Fruit fly (Drosophila melanogaster) whole organism, prepupa: Measurements from ENCODE around the gene CG15196.

Experiments
- CG10631 ChIP-seq: fragments of 200-800 bp; sonication (Bioruptor generic); optimal IDR thresholded peaks from 2 replicates; lab custom pipeline; 2016; ENCODE audit warnings: missing biosample characterization, missing genetic modification characterization
- CG10669 ChIP-seq: fragments of 200-800 bp; sonication (Bioruptor generic); optimal IDR thresholded peaks from 3 replicates; lab custom pipeline; 2018; ENCODE audit warnings: missing biosample characterization, mild to moderate bottlenecking, missing genetic modification characterization, moderate library complexity
- CG11762 ChIP-seq: fragments of 200-800 bp; sonication (Bioruptor generic); optimal IDR thresholded peaks from 3 replicates; lab custom pipeline; 2016; ENCODE audit warnings: missing biosample characterization, missing genetic modification characterization; ENCODE audit not compliant: insufficient read depth
- CG11902 ChIP-seq: fragments of 200-800 bp; sonication (Bioruptor generic); optimal IDR thresholded peaks from 3 replicates; lab custom pipeline; 2016; ENCODE audit warnings: missing biosample characterization, missing genetic modification characterization
- CG15336 ChIP-seq: fragments of 200-800 bp; sonication (Bioruptor generic); IDR thresholded peaks from 2 replicates; pipeline ENCODE4 v1.3.6; 2022; ENCODE audit warnings: missing biosample characterization, missing genetic modification characterization
- CG16779 ChIP-seq: fragments of 200-800 bp; sonication (Bioruptor generic); optimal IDR thresholded peaks from 3 replicates; lab custom pipeline; 2017; ENCODE audit warnings: missing biosample characterization, mild to moderate bottlenecking, missing genetic modification characterization
- CG31627 ChIP-seq: fragments of 200-800 bp; sonication (Bioruptor generic); optimal IDR thresholded peaks from 3 replicates; lab custom pipeline; 2016; ENCODE audit warnings: missing biosample characterization, missing genetic modification characterization
- CG32006 ChIP-seq: fragments of 200-800 bp; sonication (Bioruptor generic); optimal IDR thresholded peaks from 3 replicates; lab custom pipeline; 2017; ENCODE audit warnings: missing biosample characterization, mild to moderate bottlenecking, missing genetic modification characterization
- CG3919 ChIP-seq: fragments of 200-800 bp; sonication (Bioruptor generic); optimal IDR thresholded peaks from 3 replicates; lab custom pipeline; 2016; ENCODE audit warnings: missing biosample characterization, missing genetic modification characterization
- CG4318 ChIP-seq: fragments of 200-800 bp; sonication (Bioruptor generic); optimal IDR thresholded peaks from 3 replicates; lab custom pipeline; 2017; ENCODE audit warnings: missing biosample characterization, mild to moderate bottlenecking, missing genetic modification characterization
- CG6163 ChIP-seq: fragments of 200-800 bp; sonication (Bioruptor generic); IDR thresholded peaks from 3 replicates; pipeline ENCODE4 v1.3.6; 2022; ENCODE audit warnings: missing biosample characterization, missing genetic modification characterization
- CG6276 ChIP-seq: fragments of 200-800 bp; sonication (Bioruptor generic); optimal IDR thresholded peaks from 2 replicates; lab custom pipeline; 2017; ENCODE audit warnings: missing biosample characterization, mild to moderate bottlenecking, missing genetic modification characterization
- CG6808 ChIP-seq: fragments of 200-800 bp; sonication (Bioruptor generic); optimal IDR thresholded peaks from 3 replicates; lab custom pipeline; 2017; ENCODE audit warnings: missing biosample characterization, missing genetic modification characterization, mild to moderate bottlenecking, moderate library complexity, missing genetic modification reagents
- CG7368 ChIP-seq: fragments of 200-800 bp; sonication (Bioruptor generic); optimal IDR thresholded peaks from 3 replicates; lab custom pipeline; 2016; ENCODE audit warnings: missing biosample characterization, missing genetic modification characterization
- CG9139 ChIP-seq: fragments of 200-800 bp; sonication (Bioruptor generic); optimal IDR thresholded peaks from 3 replicates; lab custom pipeline; 2017; ENCODE audit warnings: missing biosample characterization, mild to moderate bottlenecking, missing genetic modification characterization
- Eip75B ChIP-seq: fragments of 200-800 bp; sonication (Bioruptor generic); optimal IDR thresholded peaks from 3 replicates; lab custom pipeline; 2016; ENCODE audit warnings: missing biosample characterization, missing genetic modification characterization
- Eip78C ChIP-seq: fragments of 200-800 bp; sonication (Bioruptor generic); peaks from one replicate; lab custom pipeline; 2016; ENCODE audit warnings: missing biosample characterization, missing genetic modification characterization
- Eip93F ChIP-seq: fragments of 200-800 bp; sonication (Bioruptor generic); optimal IDR thresholded peaks from 2 replicates; lab custom pipeline; 2016; ENCODE audit warnings: missing biosample characterization, mild to moderate bottlenecking, missing genetic modification characterization
- Ets21C ChIP-seq: fragments of 200-800 bp; sonication (Bioruptor generic); optimal IDR thresholded peaks from 3 replicates; lab custom pipeline; 2016; ENCODE audit warnings: missing biosample characterization, missing genetic modification characterization
- Ets96B ChIP-seq: fragments of 200-800 bp; optimal IDR thresholded peaks from 2 replicates; lab custom pipeline; 2019; ENCODE audit warnings: missing biosample characterization, mild to moderate bottlenecking, missing genetic modification characterization, moderate library complexity
- Gug ChIP-seq: fragments of 200-800 bp; sonication (Bioruptor generic); IDR thresholded peaks from 2 replicates; pipeline ENCODE4 v1.3.6; 2022; ENCODE audit warnings: missing biosample characterization, missing genetic modification characterization
- Hr39 ChIP-seq: fragments of 200-800 bp; sonication (Bioruptor generic); optimal IDR thresholded peaks from 2 replicates; lab custom pipeline; 2016; ENCODE audit warnings: missing biosample characterization, missing genetic modification characterization
- Hr4 ChIP-seq: fragments of 200-800 bp; sonication (Bioruptor generic); optimal IDR thresholded peaks from 3 replicates; lab custom pipeline; 2016; ENCODE audit warnings: missing biosample characterization, missing genetic modification characterization
- OdsH ChIP-seq: fragments of 200-800 bp; sonication (Bioruptor generic); optimal IDR thresholded peaks from 3 replicates; lab custom pipeline; 2016; ENCODE audit warnings: missing biosample characterization, missing genetic modification characterization
- Smox ChIP-seq: fragments of 200-800 bp; sonication (Bioruptor generic); optimal IDR thresholded peaks from 3 replicates; lab custom pipeline; 2016; ENCODE audit warnings: missing biosample characterization, missing genetic modification characterization
- Sox14 ChIP-seq: fragments of 200-800 bp; sonication (Bioruptor generic); optimal IDR thresholded peaks from 3 replicates; lab custom pipeline; 2016; ENCODE audit warnings: missing biosample characterization, missing genetic modification characterization
- Sox15 ChIP-seq: fragments of 200-800 bp; sonication (Bioruptor generic); optimal IDR thresholded peaks from 3 replicates; lab custom pipeline; 2016; ENCODE audit warnings: missing biosample characterization, missing genetic modification characterization
- acj6 ChIP-seq: fragments of 200-800 bp; sonication (Bioruptor generic); optimal IDR thresholded peaks from 3 replicates; lab custom pipeline; 2016; ENCODE audit warnings: missing biosample characterization, missing genetic modification characterization
- cyc ChIP-seq: fragments of 200-800 bp; sonication (Bioruptor generic); optimal IDR thresholded peaks from 3 replicates; lab custom pipeline; 2016; ENCODE audit warnings: missing biosample characterization, missing genetic modification characterization
- dac ChIP-seq: fragments of 200-800 bp; sonication (Bioruptor generic); optimal IDR thresholded peaks from 2 replicates; lab custom pipeline; 2017; ENCODE audit warnings: missing biosample characterization, mild to moderate bottlenecking, missing genetic modification characterization
- dsx ChIP-seq: fragments of 200-800 bp; optimal IDR thresholded peaks from 3 replicates; lab custom pipeline; 2019; ENCODE audit warnings: missing biosample characterization, mild to moderate bottlenecking, missing genetic modification characterization, moderate library complexity; ENCODE audit not compliant: poor library complexity, severe bottlenecking
- eg ChIP-seq: fragments of 200-800 bp; sonication (Bioruptor generic); IDR thresholded peaks from 3 replicates; pipeline ENCODE4 v1.3.6; 2022; ENCODE audit warnings: missing biosample characterization, missing genetic modification characterization
- esn ChIP-seq: fragments of 200-800 bp; sonication (Bioruptor generic); optimal IDR thresholded peaks from 2 replicates; lab custom pipeline; 2016; ENCODE audit warnings: missing biosample characterization, mild to moderate bottlenecking, missing genetic modification characterization, moderate library complexity
- fd85E ChIP-seq: fragments of 200-800 bp; sonication (Bioruptor generic); optimal IDR thresholded peaks from 3 replicates; lab custom pipeline; 2016; ENCODE audit warnings: missing biosample characterization, missing genetic modification characterization
- fkh ChIP-seq: fragments of 200-800 bp; sonication (Bioruptor generic); optimal IDR thresholded peaks from 3 replicates; lab custom pipeline; 2017; ENCODE audit warnings: missing biosample characterization, mild to moderate bottlenecking, missing genetic modification characterization, moderate library complexity
- lz ChIP-seq: fragments of 200-800 bp; sonication (Bioruptor generic); optimal IDR thresholded peaks from 3 replicates; lab custom pipeline; 2016; ENCODE audit warnings: missing biosample characterization, missing genetic modification characterization
- net ChIP-seq: fragments of 200-800 bp; sonication (Bioruptor generic); optimal IDR thresholded peaks from 3 replicates; lab custom pipeline; 2016; ENCODE audit warnings: missing biosample characterization, missing genetic modification characterization
- pdm3 ChIP-seq: fragments of 200-800 bp; sonication (Bioruptor generic); optimal IDR thresholded peaks from 3 replicates; lab custom pipeline; 2016; ENCODE audit warnings: missing biosample characterization, missing genetic modification characterization
- spab ChIP-seq: fragments of 200-800 bp; sonication (Bioruptor generic); optimal IDR thresholded peaks from 2 replicates; lab custom pipeline; 2017; ENCODE audit warnings: missing biosample characterization, mild to moderate bottlenecking, missing genetic modification characterization, missing genetic modification reagents
- ss ChIP-seq, 2 experiments: fragments of 200-800 bp; sonication (Bioruptor generic); optimal IDR thresholded peaks; 2 replicates in 1 of 2; 3 replicates in 1 of 2; lab custom pipeline; 2017 to 2018; ENCODE audit warnings: mild to moderate bottlenecking in 2 of 2, missing biosample characterization in 2 of 2, missing genetic modification characterization in 2 of 2, moderate library complexity in 1 of 2
- svp ChIP-seq: fragments of 200-800 bp; sonication (Bioruptor generic); peaks from one replicate; lab custom pipeline; 2016; ENCODE audit warnings: missing biosample characterization, missing genetic modification characterization
- topi ChIP-seq: fragments of 200-800 bp; sonication (Bioruptor generic); optimal IDR thresholded peaks from 3 replicates; lab custom pipeline; 2016; ENCODE audit warnings: missing biosample characterization, missing genetic modification characterization
- vri ChIP-seq: fragments of 200-800 bp; sonication (Bioruptor generic); optimal IDR thresholded peaks from 3 replicates; lab custom pipeline; 2016; ENCODE audit warnings: missing biosample characterization, mild to moderate bottlenecking, missing genetic modification characterization

Gene CG15196

dm6 chrX:11393003-11393620 is 16.6 kb upstream of the CG15196 start:
- TF ChIP-seq Eip78C (GFP tag; lab: Kevin White, UChicago): peak; percentile 63
- peak; percentile 9 for TF ChIP-seq CG10631 (GFP tag; lab: Kevin White, UChicago)
- 0 out of 2 replicates have a peak, but pooled peaks have one; percentile 6 for TF ChIP-seq CG15336 (GFP tag; lab: Robert Waterston, UW)
- no peak for TF ChIP-seq Ets96B (tag; lab: Kevin White, UChicago)
- no peak for TF ChIP-seq Eip75B (GFP tag; lab: Kevin White, UChicago)
- TF ChIP-seq CG32006 (GFP tag; lab: Kevin White, UChicago): no peak
- TF ChIP-seq cyc (GFP tag; lab: Kevin White, UChicago): peak; percentile 16
- no peak for TF ChIP-seq Eip93F (GFP tag; lab: Kevin White, UChicago)
- TF ChIP-seq CG10669 (GFP tag; lab: Kevin White, UChicago): no peak
- TF ChIP-seq svp (GFP tag; lab: Kevin White, UChicago): no peak
- no peak for TF ChIP-seq topi (GFP tag; lab: Kevin White, UChicago)
- TF ChIP-seq fkh: peak; percentile 18
- no peak for TF ChIP-seq Ets21C
- TF ChIP-seq dsx: no peak
- no peak for TF ChIP-seq Gug (GFP tag; lab: Robert Waterston, UW)
- TF ChIP-seq Sox14: no peak
- TF ChIP-seq CG31627 (GFP tag; lab: Kevin White, UChicago): peak; percentile 22
- no peak for TF ChIP-seq lz (GFP tag; lab: Kevin White, UChicago)
- TF ChIP-seq CG7368 (GFP tag; lab: Kevin White, UChicago): no peak
- no peak for TF ChIP-seq CG6276 (GFP tag; lab: Kevin White, UChicago)
- no peak for TF ChIP-seq Sox15 (GFP tag; lab: Kevin White, UChicago)
- TF ChIP-seq esn (GFP tag; lab: Kevin White, UChicago): peak; percentile 23
- no peak for TF ChIP-seq CG4318 (GFP tag; lab: Kevin White, UChicago)
- TF ChIP-seq CG6163 (GFP tag; lab: Robert Waterston, UW): no peak

DNA sequence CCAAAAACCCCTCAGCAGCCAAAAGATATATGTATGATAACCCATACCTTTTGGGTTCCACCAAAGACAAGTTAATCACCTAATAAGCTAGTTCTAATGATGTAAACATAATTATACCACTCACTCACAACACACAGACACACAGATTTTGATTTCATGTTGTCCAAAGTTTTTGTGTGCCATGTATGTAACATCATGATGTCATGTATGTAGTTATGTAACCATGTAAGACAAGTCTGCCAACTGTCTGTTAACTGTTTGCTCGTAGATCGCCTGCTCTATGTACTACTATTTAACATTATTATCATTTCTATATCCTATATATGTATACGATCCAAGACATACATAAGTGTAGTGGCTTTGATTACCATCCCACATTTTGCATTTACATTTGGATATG is 5.5 kb upstream of the CG15196 start:
- no peak for TF ChIP-seq ss (GFP tag; optimal IDR thresholded peaks at IDR 0.05; lab: Kevin White, UChicago)
- no peak for TF ChIP-seq net (GFP tag; lab: Kevin White, UChicago)
- no peak for TF ChIP-seq CG32006 (GFP tag; lab: Kevin White, UChicago)
- TF ChIP-seq CG9139 (GFP tag; lab: Kevin White, UChicago): no peak
- no peak for TF ChIP-seq fkh
- TF ChIP-seq eg (GFP tag; lab: Robert Waterston, UW): no peak
- TF ChIP-seq CG10631 (GFP tag; lab: Kevin White, UChicago): no peak
- TF ChIP-seq Smox: no peak
- TF ChIP-seq CG15336 (GFP tag; lab: Robert Waterston, UW): no peak
- TF ChIP-seq CG31627 (GFP tag; lab: Kevin White, UChicago): no peak
- TF ChIP-seq CG11902 (GFP tag; lab: Kevin White, UChicago): no peak
- no peak for TF ChIP-seq CG6276 (GFP tag; lab: Kevin White, UChicago)
- TF ChIP-seq CG6163 (GFP tag; lab: Robert Waterston, UW): no peak
- no peak for TF ChIP-seq OdsH
- no peak for TF ChIP-seq CG11762 (GFP tag; lab: Kevin White, UChicago)
- TF ChIP-seq CG16779: no peak
- no peak for TF ChIP-seq fd85E (GFP tag; lab: Kevin White, UChicago)

- TF ChIP-seq CG3919 (GFP tag; lab: Kevin White, UChicago) (no peak), spab (GFP tag; lab: Kevin White, UChicago) (no peak), CG16779 (no peak), dac (GFP tag; lab: Kevin White, UChicago) (no peak), Smox (no peak), vri (no peak), svp (GFP tag; lab: Kevin White, UChicago) (no peak), net (GFP tag; lab: Kevin White, UChicago) (no peak), Hr39 (GFP tag; lab: Kevin White, UChicago) (no peak), pdm3 (GFP tag; lab: Kevin White, UChicago) (no peak), CG6808 (GFP tag; lab: Kevin White, UChicago) (no peak), acj6 (GFP tag; lab: Kevin White, UChicago) (no peak), CG6163 (GFP tag; lab: Robert Waterston, UW) (no peak), Hr4 (GFP tag; lab: Kevin White, UChicago) (no peak)
- TF ChIP-seq, all 60 proteins: peak for 0
Measured at dm6 chrX:11413090-11413489, 3.3 kb downstream of the CG15196 start, which contains the start of gene Gr10b. Gene Gr10b, minus strand, starts transcription at chrX:11413190.
